Fruit fly (Drosophila melanogaster): ENCODE data around the gene CG31917.
A peak's percentile ranks its signal among the peaks of the same experiment; 100 is the strongest.

CG31917 gene

DNA sequence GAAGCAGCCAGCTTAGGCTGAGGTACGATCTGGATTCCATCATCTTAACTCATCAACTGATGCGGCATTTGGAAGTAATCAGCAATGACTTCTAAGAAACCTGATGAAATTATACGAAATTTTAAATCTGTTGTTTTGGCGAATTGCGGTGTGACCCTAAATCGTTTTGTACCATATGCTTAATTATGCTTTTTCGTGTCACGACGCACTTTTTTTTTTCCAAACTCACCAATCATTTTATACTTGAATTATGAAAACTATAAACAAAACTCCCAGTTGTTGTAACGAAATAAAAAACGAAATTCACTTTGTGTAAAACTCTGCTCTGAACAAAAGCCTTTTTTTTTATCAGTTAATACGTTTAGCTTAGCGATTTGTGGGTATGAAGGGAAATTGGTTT lies 47.5 kb upstream of the CG31917 start, which contains the start of gene Nepl3 (continued):
- TF ChIP-seq ttk (GFP tag; IDR thresholded peaks at IDR 0.05): no peak
- TF ChIP-seq al (GFP tag; IDR thresholded peaks at IDR 0.05): no peak
- TF ChIP-seq CG11696 (GFP tag; IDR thresholded peaks at IDR 0.05): no peak
- TF ChIP-seq CG2202 (tag; optimal IDR thresholded peaks at IDR 0.05): no peak
- no peak for TF ChIP-seq Six4 (GFP tag; optimal IDR thresholded peaks at IDR 0.05)
- TF ChIP-seq Sox102F (GFP tag; optimal IDR thresholded peaks at IDR 0.05): no peak
- TF ChIP-seq CG2678 (tag; optimal IDR thresholded peaks at IDR 0.05): no peak
- TF ChIP-seq CG1233 (GFP tag; optimal IDR thresholded peaks at IDR 0.05): no peak
- no peak for TF ChIP-seq corto (GFP tag; optimal IDR thresholded peaks at IDR 0.05)
- TF ChIP-seq Dad (GFP tag; optimal IDR thresholded peaks at IDR 0.05): no peak
- TF ChIP-seq dmrt11E (tag; optimal IDR thresholded peaks at IDR 0.05): no peak
- TF ChIP-seq chn (GFP tag; optimal IDR thresholded peaks at IDR 0.05): no peak
- TF ChIP-seq usp (GFP tag; optimal IDR thresholded peaks at IDR 0.05): no peak
- TF ChIP-seq Dp (GFP tag; optimal IDR thresholded peaks at IDR 0.05): peak; percentile 41
- TF ChIP-seq Hr78 (GFP tag; optimal IDR thresholded peaks at IDR 0.05): no peak
- peak; percentile 65 for TF ChIP-seq Doc3 (GFP tag; IDR thresholded peaks at IDR 0.05; ENCODE audit: partially characterized antibody)
- TF ChIP-seq Dll (GFP tag; IDR thresholded peaks at IDR 0.05; ENCODE audit: partially characterized antibody): peak; percentile 69
- TF ChIP-seq MBD-R2 (GFP tag; IDR thresholded peaks at IDR 0.05): peak; percentile 53
- peak; percentile 51; the same call in 1 of the 2 replicates for TF ChIP-seq amos (GFP tag; IDR thresholded peaks at IDR 0.05; ENCODE audit: partially characterized antibody)
- TF ChIP-seq knrl (GFP tag; IDR thresholded peaks at IDR 0.05; ENCODE audit: partially characterized antibody): peak; percentile 22; the same call in 1 of the 3 replicates
- TF ChIP-seq Lhr (GFP tag; optimal IDR thresholded peaks at IDR 0.05): no peak
- peak; percentile 65 for TF ChIP-seq gfzf (GFP tag; optimal IDR thresholded peaks at IDR 0.05)
- no peak for TF ChIP-seq sim (GFP tag; IDR thresholded peaks at IDR 0.05)
- TF ChIP-seq CG7839 (tag; optimal IDR thresholded peaks at IDR 0.05): no peak
- no peak for TF ChIP-seq fd64A (GFP tag; optimal IDR thresholded peaks at IDR 0.05)
- TF ChIP-seq gro (GFP tag; optimal IDR thresholded peaks at IDR 0.05): no peak
- 0 out of 2 replicates have a peak, but pooled peaks have one; percentile 51 for TF ChIP-seq hbn (GFP tag; IDR thresholded peaks at IDR 0.05; ENCODE audit: partially characterized antibody)
- TF ChIP-seq Sry-δ (GFP tag; optimal IDR thresholded peaks at IDR 0.05): no peak
- TF ChIP-seq CG13775 (GFP tag; optimal IDR thresholded peaks at IDR 0.05): no peak
- no peak for TF ChIP-seq br (optimal IDR thresholded peaks at IDR 0.05)
- no peak for TF ChIP-seq vvl (GFP tag; IDR thresholded peaks at IDR 0.05)
- TF ChIP-seq CG12769 (tag; optimal IDR thresholded peaks at IDR 0.05): no peak
- peak; percentile 44; the same call in 1 of the 3 replicates for TF ChIP-seq HLH4C (GFP tag; IDR thresholded peaks at IDR 0.05; ENCODE audit: partially characterized antibody)
- TF ChIP-seq CG14667 (GFP tag; IDR thresholded peaks at IDR 0.05): no peak
- no peak for TF ChIP-seq CG17359 (tag; optimal IDR thresholded peaks at IDR 0.05)
- no peak for TF ChIP-seq Bteb2 (GFP tag; optimal IDR thresholded peaks at IDR 0.05)
- no peak for TF ChIP-seq zen (tag; optimal IDR thresholded peaks at IDR 0.05)
- peak; percentile 69 for TF ChIP-seq unc-4 (GFP tag; IDR thresholded peaks at IDR 0.05; ENCODE audit: partially characterized antibody)
- TF ChIP-seq disco-r (GFP tag; optimal IDR thresholded peaks at IDR 0.05): no peak
- no peak for TF ChIP-seq CG32532 (GFP tag; IDR thresholded peaks at IDR 0.05)

DNA sequence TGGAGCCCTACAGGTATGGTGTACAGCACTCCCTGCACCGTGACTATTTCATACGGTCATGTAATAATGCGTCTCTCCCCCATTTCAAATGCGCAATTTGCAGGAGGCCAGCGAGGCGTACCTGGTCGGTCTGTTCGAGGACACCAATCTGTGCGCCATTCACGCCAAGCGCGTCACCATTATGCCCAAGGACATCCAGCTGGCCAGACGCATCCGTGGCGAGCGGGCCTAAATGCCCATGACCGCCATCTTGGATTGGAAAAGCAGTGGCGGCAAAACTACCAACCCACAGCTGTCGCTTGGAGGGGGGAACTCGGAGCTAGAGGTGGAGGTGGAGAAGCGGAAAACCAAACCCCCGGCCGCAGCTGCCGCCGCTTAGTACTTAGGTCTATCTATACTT lies 44.9 kb upstream of the CG31917 start:
- TF ChIP-seq CG34376 (GFP tag; optimal IDR thresholded peaks at IDR 0.05) (no peak), Mrtf (GFP tag; IDR thresholded peaks at IDR 0.05) (no peak), CG13775 (GFP tag; optimal IDR thresholded peaks at IDR 0.05) (no peak), grn (GFP tag; optimal IDR thresholded peaks at IDR 0.05) (no peak), phol (tag; optimal IDR thresholded peaks at IDR 0.05) (peak; percentile 96), CG12391 (tag; optimal IDR thresholded peaks at IDR 0.05) (no peak), CG11695 (GFP tag; IDR thresholded peaks at IDR 0.05) (no peak), Rx (GFP tag; IDR thresholded peaks at IDR 0.05) (no peak), CG31388 (GFP tag; optimal IDR thresholded peaks at IDR 0.05) (no peak), vvl (GFP tag; IDR thresholded peaks at IDR 0.05) (no peak), Med (GFP tag) (peak; percentile 61)

Data from whole organism, embryonic.